Fruit fly (Drosophila melanogaster) whole organism, prepupa: ENCODE data around the gene CG7900.

ENCODE experiments used
- CG11762 ChIP-seq: fragments of 200-800 bp; sonication (Bioruptor generic); optimal IDR thresholded peaks from 3 replicates; lab custom pipeline; 2016; ENCODE audit warnings: missing biosample characterization, missing genetic modification characterization; ENCODE audit not compliant: insufficient read depth
- Hr38 ChIP-seq: sonication (Bioruptor generic); optimal IDR thresholded peaks from 2 replicates; lab custom pipeline; 2016; ENCODE audit warnings: missing biosample characterization, missing genetic modification characterization
- Sox15 ChIP-seq: fragments of 200-800 bp; sonication (Bioruptor generic); optimal IDR thresholded peaks from 3 replicates; lab custom pipeline; 2016; ENCODE audit warnings: missing biosample characterization, missing genetic modification characterization
- spab ChIP-seq: fragments of 200-800 bp; sonication (Bioruptor generic); optimal IDR thresholded peaks from 2 replicates; lab custom pipeline; 2017; ENCODE audit warnings: missing biosample characterization, mild to moderate bottlenecking, missing genetic modification characterization, missing genetic modification reagents
- ss ChIP-seq, 2 experiments: fragments of 200-800 bp; sonication (Bioruptor generic); optimal IDR thresholded peaks; 2 replicates in 1 of 2; 3 replicates in 1 of 2; lab custom pipeline; 2017 to 2018; ENCODE audit warnings: mild to moderate bottlenecking in 2 of 2, missing biosample characterization in 2 of 2, missing genetic modification characterization in 2 of 2, moderate library complexity in 1 of 2
- topi ChIP-seq: fragments of 200-800 bp; sonication (Bioruptor generic); optimal IDR thresholded peaks from 3 replicates; lab custom pipeline; 2016; ENCODE audit warnings: missing biosample characterization, missing genetic modification characterization

dm6 chr3R:8110951-8111350 is 17.0 kb downstream of the CG7900 start:
- TF ChIP-seq Sox15 (GFP tag; lab: Kevin White, UChicago): no peak
- no peak for TF ChIP-seq spab
- TF ChIP-seq topi: no peak
- no peak for TF ChIP-seq Hr38 (GFP tag; lab: Kevin White, UChicago)
- no peak for TF ChIP-seq ss (GFP tag; optimal IDR thresholded peaks at IDR 0.05; lab: Kevin White, UChicago)
- no peak for TF ChIP-seq CG11762 (GFP tag; lab: Kevin White, UChicago)
